Fruit fly (Drosophila melanogaster): ENCODE data around the gene CG15394.

dm6 chr2L:2584461-2585056 is 7.1 kb upstream of the CG15394 start:
- TF ChIP-seq usp (GFP tag; optimal IDR thresholded peaks at IDR 0.05) (no peak), psq (optimal IDR thresholded peaks at IDR 0.05) (no peak), EcR (GFP tag; optimal IDR thresholded peaks at IDR 0.05) (no peak), CG8478 (optimal IDR thresholded peaks at IDR 0.05) (no peak), pan (optimal IDR thresholded peaks at IDR 0.05) (no peak)

Data from whole organism.